Worm (Caenorhabditis elegans) whole organism, L4/young adult: ENCODE measurements around the gene pyp-1.

Experiments
- W03F9.2 ChIP-seq: fragments of 150-350 bp; optimal IDR thresholded peaks from 2 replicates; lab custom pipeline; 2014; ENCODE audit warnings: missing biosample characterization, missing genetic modification characterization
- dao-5 ChIP-seq: sonication (generic microtip); optimal IDR thresholded peaks from 2 replicates; lab custom pipeline; 2016; ENCODE audit warnings: missing genotype, missing genetic modification characterization, moderate library complexity, missing compliant biosample characterization
- him-1 ChIP-seq: sonication (generic microtip); optimal IDR thresholded peaks from 2 replicates; lab custom pipeline; 2016; ENCODE audit warnings: missing genotype, missing genetic modification reagents, missing genetic modification characterization, missing compliant biosample characterization

- TF ChIP-seq him-1 (tag; lab: Kevin White, UChicago), result no peak
- TF ChIP-seq dao-5 (tag; lab: Kevin White, UChicago), result no peak
- no peak for TF ChIP-seq W03F9.2 (tag; lab: Kevin White, UChicago)
Observed at ce11 chrIV:10048268-10048667, 49.5 kb upstream of the pyp-1 start.
